Fruit fly (Drosophila melanogaster): ENCODE measurements around the gene Cpr67B.

DNA sequence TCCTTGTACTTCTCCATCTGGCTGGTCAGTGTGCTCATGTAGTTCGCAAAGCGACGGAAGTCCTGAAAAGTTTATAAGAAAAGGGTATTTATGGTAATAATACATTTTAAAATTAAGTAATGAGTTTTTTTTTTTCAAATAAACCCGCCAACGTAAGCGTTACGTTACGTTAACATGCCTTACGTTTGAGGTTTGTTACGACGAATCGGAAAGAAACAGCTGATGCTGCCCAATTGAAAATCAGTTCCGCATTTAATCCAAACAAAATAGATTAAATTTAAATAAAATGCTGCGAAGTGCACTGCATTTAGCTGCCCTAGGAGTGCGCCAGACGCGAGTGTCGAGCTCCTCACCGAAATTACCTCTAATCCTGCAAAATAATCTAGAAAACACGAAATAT is 40.5 kb upstream of the Cpr67B start, which contains the start of gene mRRF1:
- TF ChIP-seq Crg-1 (GFP tag; optimal IDR thresholded peaks at IDR 0.05) (no peak), cic (GFP tag; optimal IDR thresholded peaks at IDR 0.05) (no peak), ovo (GFP tag; optimal IDR thresholded peaks at IDR 0.05) (no peak), Hr96 (GFP tag; optimal IDR thresholded peaks at IDR 0.05) (no peak), toe (GFP tag; optimal IDR thresholded peaks at IDR 0.05) (no peak), Clk (GFP tag; optimal IDR thresholded peaks at IDR 0.05) (no peak), kay (GFP tag; ENCODE audit: borderline replicate concordance) (peak; percentile 27)

Measured in whole organism, adult.